Worm (Caenorhabditis elegans) whole organism, L1 larva: ENCODE data around the gene ZK688.12.

Source experiments
- C16A3.4 ChIP-seq: fragments of 150-350 bp; optimal IDR thresholded peaks from 2 replicates; lab custom pipeline; 2014; ENCODE audit warnings: missing biosample characterization, missing genetic modification characterization
- F16B12.6 ChIP-seq: fragments of 150-350 bp; optimal IDR thresholded peaks from 2 replicates; lab custom pipeline; 2014; ENCODE audit warnings: missing biosample characterization, missing genetic modification characterization
- aha-1 ChIP-seq: fragments of 150-350 bp; optimal IDR thresholded peaks from 2 replicates; lab custom pipeline; 2014; ENCODE audit warnings: missing biosample characterization, missing genetic modification characterization
- alr-1 ChIP-seq: fragments of 200-800 bp; sonication (Bioruptor generic); optimal IDR thresholded peaks from 2 replicates; lab custom pipeline; 2018; ENCODE audit warnings: borderline replicate concordance, mild to moderate bottlenecking, missing genetic modification characterization, missing compliant biosample characterization
- blmp-1 ChIP-seq: fragments of 150-350 bp; optimal IDR thresholded peaks from 2 replicates; lab custom pipeline; 2014; ENCODE audit warnings: missing biosample characterization, missing genetic modification characterization
- ceh-8 ChIP-seq: fragments of 200-800 bp; sonication (Bioruptor generic); optimal IDR thresholded peaks from 2 replicates; lab custom pipeline; 2018; ENCODE audit warnings: mild to moderate bottlenecking, missing genetic modification characterization, moderate library complexity, missing compliant biosample characterization
- ceh-82 ChIP-seq, 3 experiments: fragments of 150-350 bp in 1 of 3; sonication (generic microtip) in 2 of 3; optimal IDR thresholded peaks; 2 replicates each; lab custom pipeline; 2014 to 2017; ENCODE audit warnings: missing biosample characterization in 3 of 3, missing genetic modification characterization in 3 of 3
- ceh-88 ChIP-seq: fragments of 200-800 bp; sonication (Bioruptor generic); IDR thresholded peaks from 2 replicates; pipeline ENCODE4 v1.3.6; 2022; ENCODE audit warnings: missing genetic modification characterization, missing compliant biosample characterization
- dpl-1 ChIP-seq, 3 experiments: fragments of 150-350 bp in 2 of 3; sonication (generic microtip) in 1 of 3; optimal IDR thresholded peaks; 2 replicates each; lab custom pipeline; 2014 to 2017; ENCODE audit warnings: missing biosample characterization in 3 of 3, missing genetic modification characterization in 3 of 3, missing genetic modification reagents in 3 of 3
- dsc-1 ChIP-seq: sonication (generic microtip); optimal IDR thresholded peaks from 2 replicates; lab custom pipeline; 2016; ENCODE audit warnings: mild to moderate bottlenecking, missing genetic modification characterization, missing compliant biosample characterization
- efl-1 ChIP-seq, 4 experiments: fragments of 150-350 bp; optimal IDR thresholded peaks in 3 of 4; peaks in 1 of 4; 1 replicate in 1 of 4; 2 replicates in 3 of 4; lab custom pipeline; 2014; ENCODE audit warnings: missing biosample characterization in 2 of 4, missing genetic modification characterization in 2 of 4, missing genetic modification reagents in 2 of 4
- egl-27 ChIP-seq, 2 experiments: fragments of 150-350 bp in 1 of 2; sonication (generic microtip); optimal IDR thresholded peaks; 3 replicates each; lab custom pipeline; 2017 to 2018; ENCODE audit warnings: missing biosample characterization in 2 of 2, missing genetic modification characterization in 2 of 2, missing genetic modification reagents in 2 of 2
- fkh-4 ChIP-seq: sonication (generic microtip); optimal IDR thresholded peaks from 2 replicates; lab custom pipeline; 2016; ENCODE audit warnings: missing compliant biosample characterization, missing genetic modification characterization, borderline replicate concordance
- fkh-8 ChIP-seq: sonication (generic microtip); optimal IDR thresholded peaks from 2 replicates; lab custom pipeline; 2016; ENCODE audit warnings: mild to moderate bottlenecking, missing genetic modification characterization, missing compliant biosample characterization
- grh-1 ChIP-seq: fragments of 200-800 bp; sonication (Bioruptor generic); IDR thresholded peaks from 2 replicates; pipeline ENCODE4 v1.3.6; 2022; ENCODE audit warnings: missing genetic modification reagents, missing genetic modification characterization, missing compliant biosample characterization
- hlh-17 ChIP-seq: fragments of 200-800 bp; sonication (Bioruptor generic); optimal IDR thresholded peaks from 2 replicates; lab custom pipeline; 2018; ENCODE audit warnings: missing genetic modification characterization, mild to moderate bottlenecking, missing compliant biosample characterization, moderate library complexity, borderline replicate concordance
- irx-1 ChIP-seq: sonication (generic microtip); optimal IDR thresholded peaks from 2 replicates; lab custom pipeline; 2016; ENCODE audit warnings: missing genetic modification characterization, missing compliant biosample characterization
- isw-1 ChIP-seq: fragments of 200-800 bp; sonication (Bioruptor generic); IDR thresholded peaks from 2 replicates; pipeline ENCODE4 v1.3.6; 2022; ENCODE audit warnings: missing genetic modification characterization, missing compliant biosample characterization
- lin-13 ChIP-seq: fragments of 150-350 bp; optimal IDR thresholded peaks from 2 replicates; lab custom pipeline; 2014; ENCODE audit warnings: missing biosample characterization, missing genetic modification reagents, missing genetic modification characterization
- lin-15B ChIP-seq: fragments of 150-350 bp; sonication (generic microtip); optimal IDR thresholded peaks from 3 replicates; lab custom pipeline; 2014; ENCODE audit warnings: missing biosample characterization, missing genetic modification characterization
- lin-39 ChIP-seq: fragments of 150-350 bp; optimal IDR thresholded peaks from 2 replicates; lab custom pipeline; 2014; ENCODE audit warnings: missing biosample characterization, missing genetic modification reagents, missing genetic modification characterization
- mab-9 ChIP-seq: fragments of 200-800 bp; sonication (Bioruptor generic); IDR thresholded peaks from 2 replicates; pipeline ENCODE4 v1.3.6; 2022; ENCODE audit warnings: missing genetic modification reagents, missing genetic modification characterization, missing compliant biosample characterization
- mep-1 ChIP-seq: fragments of 150-350 bp; optimal IDR thresholded peaks from 2 replicates; lab custom pipeline; 2014; ENCODE audit warnings: missing biosample characterization, missing genetic modification characterization
- nhr-19 ChIP-seq: fragments of 200-800 bp; sonication (Bioruptor generic); conservative IDR thresholded peaks from 2 replicates; pipeline ENCODE4 v1.3.6; 2022; ENCODE audit warnings: missing genetic modification characterization, missing compliant biosample characterization
- nhr-20 ChIP-seq: sonication (generic microtip); optimal IDR thresholded peaks from 2 replicates; lab custom pipeline; 2016; ENCODE audit warnings: mild to moderate bottlenecking, missing genetic modification characterization, missing compliant biosample characterization
- nhr-28 ChIP-seq: fragments of 150-350 bp; optimal IDR thresholded peaks from 2 replicates; lab custom pipeline; 2014; ENCODE audit warnings: missing biosample characterization, missing genetic modification characterization
- nhr-71 ChIP-seq: sonication (generic microtip); optimal IDR thresholded peaks from 2 replicates; lab custom pipeline; 2016; ENCODE audit warnings: mild to moderate bottlenecking, missing genetic modification characterization, moderate library complexity, missing compliant biosample characterization
- nhr-76 ChIP-seq: sonication (generic microtip); optimal IDR thresholded peaks from 2 replicates; lab custom pipeline; 2017; ENCODE audit warnings: missing biosample characterization, missing genetic modification characterization
- nhr-90 ChIP-seq: sonication (generic microtip); optimal IDR thresholded peaks from 2 replicates; lab custom pipeline; 2016; ENCODE audit warnings: mild to moderate bottlenecking, missing genetic modification characterization, missing compliant biosample characterization; ENCODE audit not compliant: poor library complexity
- pag-3 ChIP-seq: sonication (generic microtip); optimal IDR thresholded peaks from 2 replicates; lab custom pipeline; 2017; ENCODE audit warnings: missing genetic modification characterization, mild to moderate bottlenecking, missing compliant biosample characterization, antibody characterized with exemption, borderline replicate concordance; ENCODE audit not compliant: insufficient read depth
- pax-3 ChIP-seq: fragments of 200-800 bp; sonication (Bioruptor generic); optimal IDR thresholded peaks from 2 replicates; lab custom pipeline; 2018; ENCODE audit warnings: mild to moderate bottlenecking, missing genetic modification characterization, moderate library complexity, missing compliant biosample characterization
- skn-1 ChIP-seq: fragments of 150-350 bp; optimal IDR thresholded peaks from 2 replicates; lab custom pipeline; 2014; ENCODE audit warnings: missing biosample characterization, missing genetic modification characterization
- snpc-4 ChIP-seq: fragments of 150-350 bp; optimal IDR thresholded peaks from 2 replicates; lab custom pipeline; 2014; ENCODE audit warnings: missing biosample characterization, missing genetic modification characterization
- sox-4 ChIP-seq: sonication (generic microtip); optimal IDR thresholded peaks from 2 replicates; lab custom pipeline; 2016; ENCODE audit warnings: missing genetic modification characterization, missing compliant biosample characterization
- sup-37 ChIP-seq: fragments of 200-800 bp; sonication (Bioruptor generic); optimal IDR thresholded peaks from 2 replicates; lab custom pipeline; 2018; ENCODE audit warnings: mild to moderate bottlenecking, missing genetic modification characterization, missing compliant biosample characterization
- swsn-7 ChIP-seq: sonication (generic microtip); optimal IDR thresholded peaks from 2 replicates; lab custom pipeline; 2016; ENCODE audit warnings: missing genetic modification characterization, missing compliant biosample characterization
- tbx-2 ChIP-seq: sonication (generic microtip); optimal IDR thresholded peaks from 2 replicates; lab custom pipeline; 2016; ENCODE audit warnings: missing genetic modification characterization, missing compliant biosample characterization
- tlp-1 ChIP-seq: fragments of 150-350 bp; optimal IDR thresholded peaks from 2 replicates; lab custom pipeline; 2014; ENCODE audit warnings: missing biosample characterization, missing genetic modification characterization
- unc-30 ChIP-seq: sonication (generic microtip); optimal IDR thresholded peaks from 2 replicates; lab custom pipeline; 2017; ENCODE audit warnings: missing biosample characterization, missing genetic modification characterization
- unc-62 ChIP-seq: fragments of 150-350 bp; optimal IDR thresholded peaks from 2 replicates; lab custom pipeline; 2014; ENCODE audit warnings: missing biosample characterization, missing genetic modification reagents, missing genetic modification characterization
- unc-98 ChIP-seq: fragments of 200-800 bp; sonication (Bioruptor generic); IDR thresholded peaks from 2 replicates; pipeline ENCODE4 v1.3.6; 2022; ENCODE audit warnings: missing genetic modification characterization, missing compliant biosample characterization
- xbp-1 ChIP-seq: sonication (generic microtip); optimal IDR thresholded peaks from 2 replicates; lab custom pipeline; 2016; ENCODE audit warnings: missing genetic modification characterization, missing compliant biosample characterization
- ztf-11 ChIP-seq, 2 experiments: sonication (generic microtip); optimal IDR thresholded peaks; 2 replicates each; lab custom pipeline; 2016 to 2017; ENCODE audit warnings: missing genetic modification characterization in 2 of 2, missing biosample characterization in 1 of 2, missing compliant biosample characterization in 1 of 2
- ztf-4 ChIP-seq: fragments of 150-350 bp; optimal IDR thresholded peaks from 2 replicates; lab custom pipeline; 2014; ENCODE audit warnings: missing biosample characterization, missing genetic modification characterization

Gene ZK688.12

DNA sequence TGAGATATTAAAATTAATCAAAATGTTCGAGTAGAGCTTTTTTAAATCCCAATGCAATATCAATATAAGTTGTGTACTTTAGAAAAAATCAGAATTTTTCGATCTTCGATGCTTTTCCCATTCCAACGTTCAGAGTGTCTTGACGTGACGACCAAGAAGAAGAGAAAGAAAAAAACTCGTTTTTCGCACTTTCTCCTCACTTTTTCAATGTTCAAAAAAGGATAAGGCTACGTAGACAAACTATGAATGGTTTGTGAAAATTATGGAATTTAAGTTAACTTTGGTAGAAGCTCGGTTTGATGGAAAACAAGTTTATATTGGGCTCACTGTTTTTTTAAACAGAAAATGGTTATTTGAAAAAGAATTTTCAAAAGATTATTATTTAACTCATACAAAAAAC, 34.3 kb upstream of the ZK688.12 start:
- TF ChIP-seq blmp-1 (peak; percentile 54), efl-1 (optimal IDR thresholded peaks at IDR 0.05; lab: Kevin White, UChicago) (no peak), efl-1 (GFP tag; optimal IDR thresholded peaks at IDR 0.05 in 1 of 2; lab: Kevin White, UChicago) (peak in 1 of 2 experiments; percentile 56), unc-30 (no peak), unc-62 (GFP tag; lab: Kevin White, UChicago) (no peak)

DNA sequence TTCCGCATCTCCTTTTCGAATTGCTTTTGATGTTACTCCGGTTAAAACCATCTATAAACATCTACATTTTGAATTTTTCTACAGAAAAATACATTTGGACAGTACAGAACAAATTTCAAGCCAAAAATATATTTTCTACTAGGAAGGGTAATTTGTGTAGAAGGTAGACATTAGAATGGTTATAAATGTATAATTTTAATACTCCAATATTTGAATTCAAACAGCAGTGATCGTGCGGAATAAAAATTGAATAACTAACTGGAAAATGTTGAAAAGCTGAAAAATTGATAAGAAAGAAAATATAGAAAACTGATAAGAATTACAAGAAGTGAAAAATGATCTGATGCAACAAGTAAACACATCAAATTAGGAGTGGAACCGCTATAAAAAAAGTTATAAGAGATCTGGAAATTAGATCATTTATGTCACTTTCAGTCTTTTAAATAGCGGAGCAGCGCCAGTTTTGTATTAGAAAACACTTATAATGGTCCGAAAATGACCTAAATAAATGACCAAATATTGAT, 33.6 kb upstream of the ZK688.12 start, which contains the start of gene gsto-1:
Gene gsto-1 (minus strand): TSS at position 51 of the 524 bp plus-strand sequence.
- TF ChIP-seq hlh-17, result no peak
- no peak for TF ChIP-seq nhr-19 (GFP tag; lab: Robert Waterston, UW)
- no peak for TF ChIP-seq pax-3 (tag; lab: Kevin White, UChicago)
- no peak for TF ChIP-seq lin-13 (GFP tag; lab: Kevin White, UChicago)
- no peak for TF ChIP-seq fkh-4 (tag; lab: Kevin White, UChicago)
- no peak for TF ChIP-seq grh-1 (GFP tag; lab: Robert Waterston, UW)
- TF ChIP-seq nhr-20 (tag; lab: Kevin White, UChicago), result no peak
- no peak for TF ChIP-seq C16A3.4

ce11 chrIII:7941417-7941816, 28.0 kb upstream of the ZK688.12 start, which contains the start of gene kle-2:
kle-2 (plus strand) TSS chrIII:7941717.
- no peak for TF ChIP-seq pax-3 (tag; lab: Kevin White, UChicago)
- TF ChIP-seq ceh-82 (tag; optimal IDR thresholded peaks at IDR 0.05; lab: Kevin White, UChicago), result no peak
- no peak for TF ChIP-seq skn-1 (tag; lab: Kevin White, UChicago)
- TF ChIP-seq blmp-1, result no peak
- TF ChIP-seq ztf-11 (tag; optimal IDR thresholded peaks at IDR 0.05; lab: Kevin White, UChicago), result no peak
- no peak for TF ChIP-seq alr-1 (tag; lab: Kevin White, UChicago)
- TF ChIP-seq grh-1 (GFP tag; lab: Robert Waterston, UW), result no peak
- TF ChIP-seq lin-15B (tag; lab: Kevin White, UChicago), result no peak
- TF ChIP-seq nhr-71 (tag; lab: Kevin White, UChicago), result no peak
- TF ChIP-seq nhr-28 (tag; lab: Kevin White, UChicago), result no peak
- TF ChIP-seq ceh-8, result no peak
- no peak for TF ChIP-seq pag-3 (tag; lab: Kevin White, UChicago)

- TF ChIP-seq tbx-2 (tag; lab: Kevin White, UChicago), result peak; percentile 77
- TF ChIP-seq nhr-76 (tag; lab: Kevin White, UChicago), result no peak
- no peak for TF ChIP-seq egl-27 (tag; optimal IDR thresholded peaks at IDR 0.05; lab: Kevin White, UChicago)
- no peak for TF ChIP-seq unc-98 (GFP tag; lab: Robert Waterston, UW)
- TF ChIP-seq lin-13 (GFP tag; lab: Kevin White, UChicago), result peak; percentile 70
- no peak for TF ChIP-seq pag-3 (tag; lab: Kevin White, UChicago)
- peak; percentile 96 to 98 (median 98) for TF ChIP-seq dpl-1 (GFP tag; optimal IDR thresholded peaks at IDR 0.05; lab: Kevin White, UChicago)
- TF ChIP-seq lin-15B (tag; lab: Kevin White, UChicago), result peak; percentile 91
- TF ChIP-seq xbp-1 (tag; lab: Kevin White, UChicago), result peak; percentile 78
- TF ChIP-seq swsn-7 (tag; lab: Kevin White, UChicago), result peak; percentile 71
- peak; percentile 70 for TF ChIP-seq nhr-90 (tag; lab: Kevin White, UChicago)
- TF ChIP-seq aha-1 (tag; lab: Kevin White, UChicago), result no peak
- TF ChIP-seq ztf-4, result no peak
- no peak for TF ChIP-seq dsc-1 (tag; lab: Kevin White, UChicago)
- peak; percentile 62 for TF ChIP-seq F16B12.6 (tag; lab: Kevin White, UChicago)
- TF ChIP-seq snpc-4, result peak; percentile 27
- TF ChIP-seq irx-1 (tag; lab: Kevin White, UChicago), result peak; percentile 62
- peak; percentile 52 for TF ChIP-seq mep-1 (tag; lab: Kevin White, UChicago)
- TF ChIP-seq sox-4 (tag; lab: Kevin White, UChicago), result no peak
- TF ChIP-seq lin-39, result peak; percentile 41
- TF ChIP-seq nhr-19 (GFP tag; lab: Robert Waterston, UW), result peak; percentile 79
- no peak for TF ChIP-seq ceh-88 (GFP tag; lab: Robert Waterston, UW)
- TF ChIP-seq isw-1 (GFP tag; lab: Robert Waterston, UW), result peak; percentile 82
- peak; percentile 62 for TF ChIP-seq fkh-8 (tag; lab: Kevin White, UChicago)
- TF ChIP-seq mab-9 (GFP tag; lab: Robert Waterston, UW), result no peak
- no peak for TF ChIP-seq sup-37 (GFP tag; lab: Kevin White, UChicago)
- TF ChIP-seq ceh-8, result no peak
- no peak for TF ChIP-seq hlh-17
- TF ChIP-seq unc-62 (GFP tag; lab: Kevin White, UChicago), result no peak
- no peak for TF ChIP-seq tlp-1
- no peak for TF ChIP-seq unc-30
Observed at ce11 chrIII:7940819-7941218, 27.4 kb upstream of the ZK688.12 start, which contains the start of gene C29E4.12. C29E4.12 (plus strand) TSS chrIII:7941151.
